Fruit fly (Drosophila melanogaster) whole organism, embryonic: Measurements from ENCODE around the gene CG3862.

Experiments
- ATbp ChIP-seq: fragments of 200-800 bp; sonication (Bioruptor generic); optimal IDR thresholded peaks from 2 replicates; lab custom pipeline; 2017; ENCODE audit warnings: missing biosample characterization, mild to moderate bottlenecking, missing genetic modification characterization, missing genetic modification reagents
- Asciz ChIP-seq: fragments of 200-800 bp; sonication (Bioruptor generic); optimal IDR thresholded peaks from 2 replicates; lab custom pipeline; 2017; ENCODE audit warnings: missing biosample characterization, mild to moderate bottlenecking, missing genetic modification characterization, missing genetic modification reagents
- Blimp-1 ChIP-seq: fragments of 200-800 bp; sonication (Bioruptor generic); optimal IDR thresholded peaks from 3 replicates; lab custom pipeline; 2018; ENCODE audit warnings: missing biosample characterization, missing genetic modification characterization, mild to moderate bottlenecking, moderate library complexity, missing genetic modification reagents
- CG12155 ChIP-seq: fragments of 200-800 bp; sonication (Bioruptor generic); optimal IDR thresholded peaks from 3 replicates; lab custom pipeline; 2016; ENCODE audit warnings: missing biosample characterization, missing genetic modification characterization
- CG16779 ChIP-seq: fragments of 200-800 bp; sonication (Bioruptor generic); IDR thresholded peaks from 2 replicates; pipeline ENCODE4 v1.3.6; 2022; ENCODE audit warnings: missing biosample characterization, missing genetic modification characterization
- CG2199 ChIP-seq: fragments of 200-800 bp; sonication (Bioruptor generic); IDR thresholded peaks from 3 replicates; pipeline ENCODE4 v1.3.6; 2022; ENCODE audit warnings: missing biosample characterization, missing genetic modification characterization
- CG30403 ChIP-seq: fragments of 200-800 bp; sonication (Bioruptor generic); optimal IDR thresholded peaks from 3 replicates; lab custom pipeline; 2016; ENCODE audit warnings: missing biosample characterization, missing genetic modification characterization
- CG32532 ChIP-seq: fragments of 200-800 bp; sonication (Bioruptor generic); IDR thresholded peaks from 2 replicates; pipeline ENCODE4 v1.3.6; 2022; ENCODE audit warnings: missing biosample characterization, missing genetic modification characterization
- CG4617 ChIP-seq: fragments of 200-800 bp; sonication (Bioruptor generic); optimal IDR thresholded peaks from 3 replicates; lab custom pipeline; 2016; ENCODE audit warnings: missing biosample characterization, missing genetic modification characterization, borderline replicate concordance
- CG5180 ChIP-seq: fragments of 200-800 bp; sonication (Bioruptor generic); optimal IDR thresholded peaks from 3 replicates; lab custom pipeline; 2017; ENCODE audit warnings: missing biosample characterization, missing genetic modification characterization, mild to moderate bottlenecking, moderate library complexity, missing genetic modification reagents
- CG5953 ChIP-seq: fragments of 200-800 bp; sonication (Bioruptor generic); IDR thresholded peaks from 2 replicates; pipeline ENCODE4 v1.3.6; 2022; ENCODE audit warnings: missing biosample characterization, missing genetic modification characterization
- CG8290 ChIP-seq, 3 experiments: fragments of 200-800 bp; sonication (Bioruptor generic); optimal IDR thresholded peaks; 2 replicates each; lab custom pipeline; 2016 to 2019; ENCODE audit warnings: missing biosample characterization in 3 of 3, missing genetic modification characterization in 3 of 3, mild to moderate bottlenecking in 2 of 3, moderate library complexity in 1 of 3
- CG8924 ChIP-seq: fragments of 200-800 bp; optimal IDR thresholded peaks from 3 replicates; lab custom pipeline; 2019; ENCODE audit warnings: missing biosample characterization, mild to moderate bottlenecking, missing genetic modification characterization, moderate library complexity
- CG9797 ChIP-seq: fragments of 200-800 bp; sonication (Bioruptor generic); optimal IDR thresholded peaks from 3 replicates; lab custom pipeline; 2018; ENCODE audit warnings: missing biosample characterization, mild to moderate bottlenecking, missing genetic modification characterization
- CTCF ChIP-seq: fragments of 200-800 bp; sonication (Bioruptor generic); optimal IDR thresholded peaks from 2 replicates; lab custom pipeline; 2017; ENCODE audit warnings: missing biosample characterization, mild to moderate bottlenecking, missing genetic modification characterization, moderate library complexity
- Camta ChIP-seq: fragments of 200-800 bp; sonication (Bioruptor generic); optimal IDR thresholded peaks from 2 replicates; lab custom pipeline; 2016; ENCODE audit warnings: missing biosample characterization, missing genetic modification characterization
- Dbx ChIP-seq: fragments of 200-800 bp; sonication (Bioruptor generic); IDR thresholded peaks from 3 replicates; pipeline ENCODE4 v1.3.6; 2022; ENCODE audit warnings: missing biosample characterization, missing genetic modification characterization
- Dip2 ChIP-seq: fragments of 200-800 bp; sonication (Bioruptor generic); IDR thresholded peaks from 2 replicates; pipeline ENCODE4 v1.3.6; 2022; ENCODE audit warnings: missing biosample characterization, missing genetic modification characterization
- Drgx ChIP-seq: fragments of 200-800 bp; sonication (Bioruptor generic); IDR thresholded peaks from 2 replicates; pipeline ENCODE4 v1.3.6; 2022; ENCODE audit warnings: missing biosample characterization, missing genetic modification characterization
- HHEX ChIP-seq: fragments of 200-800 bp; sonication (Bioruptor generic); optimal IDR thresholded peaks from 3 replicates; lab custom pipeline; 2017; ENCODE audit warnings: missing biosample characterization, mild to moderate bottlenecking, missing genetic modification characterization, missing genetic modification reagents
- HLHmδ ChIP-seq: fragments of 200-800 bp; sonication (Bioruptor generic); optimal IDR thresholded peaks from 2 replicates; lab custom pipeline; 2018; ENCODE audit warnings: missing biosample characterization, mild to moderate bottlenecking, missing genetic modification characterization, moderate library complexity
- Hand ChIP-seq: fragments of 200-800 bp; sonication (Bioruptor generic); optimal IDR thresholded peaks from 2 replicates; lab custom pipeline; 2017; ENCODE audit warnings: mild to moderate bottlenecking, missing biosample characterization, missing genetic modification reagents, missing genetic modification characterization
- Max ChIP-seq: fragments of 200-800 bp; sonication (Bioruptor generic); optimal IDR thresholded peaks from 2 replicates; lab custom pipeline; 2016; ENCODE audit warnings: missing biosample characterization, mild to moderate bottlenecking, missing genetic modification characterization
- Med ChIP-seq: fragments of 200-800 bp; sonication (Bioruptor generic); peaks from one replicate; lab custom pipeline; 2016; ENCODE audit warnings: missing biosample characterization, missing genetic modification characterization, mild to moderate bottlenecking, inconsistent platforms, moderate library complexity
- Ravus ChIP-seq: fragments of 200-800 bp; sonication (Bioruptor generic); IDR thresholded peaks from 2 replicates; pipeline ENCODE4 v1.3.6; 2022; ENCODE audit warnings: missing biosample characterization, missing genetic modification characterization
- TFAM ChIP-seq: fragments of 200-800 bp; sonication (Bioruptor generic); optimal IDR thresholded peaks from 2 replicates; lab custom pipeline; 2017; ENCODE audit warnings: missing biosample characterization, missing genetic modification characterization, inconsistent platforms
- abd-A ChIP-seq: fragments of 200-800 bp; sonication (Bioruptor generic); optimal IDR thresholded peaks from 3 replicates; lab custom pipeline; 2019; ENCODE audit warnings: missing biosample characterization, mild to moderate bottlenecking, missing genetic modification characterization, moderate library complexity
- cas ChIP-seq: fragments of 200-800 bp; sonication (Bioruptor generic); IDR thresholded peaks from 2 replicates; pipeline ENCODE4 v1.3.6; 2022; ENCODE audit warnings: missing biosample characterization, missing genetic modification characterization
- danr ChIP-seq: fragments of 200-800 bp; sonication (Bioruptor generic); IDR thresholded peaks from 2 replicates; pipeline ENCODE4 v1.3.6; 2022; ENCODE audit warnings: missing biosample characterization, missing genetic modification characterization
- dpn ChIP-seq, 2 experiments: fragments of 200-800 bp; sonication (Bioruptor generic); optimal IDR thresholded peaks; 3 replicates each; lab custom pipeline; 2016; ENCODE audit warnings: missing biosample characterization in 2 of 2, missing genetic modification characterization in 2 of 2
- fd64A ChIP-seq: fragments of 200-800 bp; sonication (Bioruptor generic); optimal IDR thresholded peaks from 3 replicates; lab custom pipeline; 2018; ENCODE audit warnings: missing biosample characterization, mild to moderate bottlenecking, missing genetic modification characterization
- grn ChIP-seq: fragments of 200-800 bp; sonication (Bioruptor generic); optimal IDR thresholded peaks from 3 replicates; lab custom pipeline; 2017; ENCODE audit warnings: missing biosample characterization, missing genetic modification characterization
- ham ChIP-seq: fragments of 200-800 bp; sonication (Bioruptor generic); IDR thresholded peaks from 2 replicates; pipeline ENCODE4 v1.3.6; 2022; ENCODE audit warnings: missing biosample characterization, missing genetic modification characterization
- hbn ChIP-seq: fragments of 200-800 bp; sonication (Bioruptor generic); IDR thresholded peaks from 2 replicates; pipeline ENCODE4 v1.3.6; 2022; ENCODE audit warnings: missing biosample characterization, missing genetic modification characterization; ENCODE audit not compliant: partially characterized antibody
- ind ChIP-seq: fragments of 200-800 bp; sonication (Bioruptor generic); optimal IDR thresholded peaks from 3 replicates; lab custom pipeline; 2016; ENCODE audit warnings: missing biosample characterization, missing genetic modification characterization
- insv ChIP-seq, 2 experiments: fragments of 200-800 bp; sonication (Bioruptor generic); optimal IDR thresholded peaks; 3 replicates each; lab custom pipeline; 2016 to 2018; ENCODE audit warnings: missing biosample characterization in 2 of 2, missing genetic modification characterization in 2 of 2
- ken ChIP-seq: fragments of 200-800 bp; sonication (Bioruptor generic); IDR thresholded peaks from 3 replicates; pipeline ENCODE4 v1.3.6; 2022; ENCODE audit warnings: missing biosample characterization, missing genetic modification characterization
- knrl ChIP-seq: fragments of 200-800 bp; sonication (Bioruptor generic); IDR thresholded peaks from 3 replicates; pipeline ENCODE4 v1.3.6; 2022; ENCODE audit warnings: missing biosample characterization, missing genetic modification characterization; ENCODE audit not compliant: partially characterized antibody
- luna ChIP-seq: fragments of 200-800 bp; sonication (Bioruptor generic); optimal IDR thresholded peaks from 2 replicates; lab custom pipeline; 2016; ENCODE audit warnings: missing biosample characterization, missing genetic modification characterization
- nau ChIP-seq: fragments of 200-800 bp; sonication (Bioruptor generic); optimal IDR thresholded peaks from 3 replicates; lab custom pipeline; 2017; ENCODE audit warnings: missing biosample characterization, mild to moderate bottlenecking, missing genetic modification characterization, missing genetic modification reagents
- p53 ChIP-seq: fragments of 200-800 bp; sonication (Bioruptor generic); optimal IDR thresholded peaks from 2 replicates; lab custom pipeline; 2016; ENCODE audit warnings: missing biosample characterization, missing genetic modification characterization
- pfk ChIP-seq: fragments of 200-800 bp; sonication (Bioruptor generic); optimal IDR thresholded peaks from 2 replicates; lab custom pipeline; 2018; ENCODE audit warnings: missing biosample characterization, mild to moderate bottlenecking, missing genetic modification characterization, moderate library complexity
- pnt ChIP-seq: fragments of 200-800 bp; sonication (Bioruptor generic); optimal IDR thresholded peaks from 3 replicates; lab custom pipeline; 2016; ENCODE audit warnings: missing biosample characterization, missing genetic modification characterization
- prd ChIP-seq, 3 experiments: fragments of >200 bp in 2 of 3; fragments of 200-800 bp in 1 of 3; sonication (Bioruptor generic) in 1 of 3; optimal IDR thresholded peaks in 2 of 3; IDR thresholded peaks in 1 of 3; 2 replicates in 2 of 3; 3 replicates in 1 of 3; pipeline versions ENCODE4 v1.3.6 to Lab custom; 2017 to 2022; ENCODE audit warnings: missing biosample characterization in 1 of 3, missing genetic modification characterization in 1 of 3
- repo ChIP-seq: fragments of 200-800 bp; sonication (Bioruptor generic); optimal IDR thresholded peaks from 2 replicates; lab custom pipeline; 2016; ENCODE audit warnings: missing biosample characterization, missing genetic modification characterization
- sug ChIP-seq: fragments of 200-800 bp; optimal IDR thresholded peaks from 2 replicates; lab custom pipeline; 2019; ENCODE audit warnings: missing biosample characterization, mild to moderate bottlenecking, missing genetic modification characterization, moderate library complexity
- tin ChIP-seq: fragments of 200-800 bp; sonication (Bioruptor generic); optimal IDR thresholded peaks from 3 replicates; lab custom pipeline; 2016; ENCODE audit warnings: missing biosample characterization, missing genetic modification characterization
- unc-4 ChIP-seq: fragments of 200-800 bp; sonication (Bioruptor generic); IDR thresholded peaks from 2 replicates; pipeline ENCODE4 v1.3.6; 2022; ENCODE audit warnings: missing biosample characterization, missing genetic modification characterization; ENCODE audit not compliant: partially characterized antibody
- vvl ChIP-seq: fragments of 200-800 bp; sonication (Bioruptor generic); IDR thresholded peaks from 2 replicates; pipeline ENCODE4 v1.3.6; 2022; ENCODE audit warnings: missing biosample characterization, missing genetic modification characterization

Gene CG3862

dm6 chr2L:850727-851257 is 25.1 kb upstream of the CG3862 start, which contains the start of gene drongo (continued):
- peak; percentile 99 for TF ChIP-seq pfk (GFP tag; lab: Kevin White, UChicago)
- TF ChIP-seq CG5180 (GFP tag; lab: Kevin White, UChicago) = peak; percentile 28
- TF ChIP-seq dpn (GFP tag; optimal IDR thresholded peaks at IDR 0.05; lab: Kevin White, UChicago) = peak in 1 of 2 experiments; percentile 44
- peak; percentile 90 for TF ChIP-seq Med (GFP tag; lab: Kevin White, UChicago)
- TF ChIP-seq Max = no peak
- peak; percentile 4 for TF ChIP-seq CG4617 (GFP tag; lab: Kevin White, UChicago)
- TF ChIP-seq repo = no peak
- no peak for TF ChIP-seq ind (GFP tag; lab: Kevin White, UChicago)
- TF ChIP-seq CTCF (GFP tag; lab: Kevin White, UChicago) = peak; percentile 45
- TF ChIP-seq danr (GFP tag; lab: Robert Waterston, UW) = no peak
- no peak for TF ChIP-seq tin (GFP tag; lab: Kevin White, UChicago)
- TF ChIP-seq TFAM (GFP tag; lab: Kevin White, UChicago) = no peak
- TF ChIP-seq CG30403 (GFP tag; lab: Kevin White, UChicago) = peak; percentile 16
- TF ChIP-seq grn (GFP tag; lab: Kevin White, UChicago) = no peak
- TF ChIP-seq HLHmδ (GFP tag; lab: Kevin White, UChicago) = peak; percentile 90
- TF ChIP-seq knrl (GFP tag; lab: Robert Waterston, UW) = peak; percentile 32; the same call in 1 of the 3 replicates
- TF ChIP-seq Asciz = peak; percentile 1
- TF ChIP-seq Drgx (GFP tag; lab: Robert Waterston, UW) = 0 out of 2 replicates have a peak, but pooled peaks have one; percentile 23
- TF ChIP-seq CG8924 = peak; percentile 37
- peak; percentile 57 for TF ChIP-seq sug (tag; lab: Kevin White, UChicago)
- no peak for TF ChIP-seq cas (GFP tag; lab: Robert Waterston, UW)
- TF ChIP-seq ken (GFP tag; lab: Robert Waterston, UW) = peak; percentile 59; the same call in 1 of the 3 replicates
- TF ChIP-seq p53 (GFP tag; lab: Kevin White, UChicago) = peak; percentile 50
- TF ChIP-seq CG16779 (GFP tag; lab: Robert Waterston, UW) = peak; percentile 47; the same call in 1 of the 2 replicates
- no peak for TF ChIP-seq pnt (GFP tag; lab: Kevin White, UChicago)
- TF ChIP-seq Blimp-1 (GFP tag; lab: Kevin White, UChicago) = no peak
- no peak for TF ChIP-seq Ravus (GFP tag; lab: Robert Waterston, UW)
- TF ChIP-seq CG2199 (GFP tag; lab: Robert Waterston, UW) = peak; percentile 73; the same call in 1 of the 3 replicates
- TF ChIP-seq CG8290 (GFP tag; optimal IDR thresholded peaks at IDR 0.05; lab: Kevin White, UChicago) = peak; percentile 38
- TF ChIP-seq CG8290 (tag; optimal IDR thresholded peaks at IDR 0.05; lab: Kevin White, UChicago) = peak; percentile 47 to 85
- TF ChIP-seq HHEX (GFP tag; lab: Kevin White, UChicago) = peak; percentile 54
- TF ChIP-seq unc-4 (GFP tag; lab: Robert Waterston, UW) = peak; percentile 49
- TF ChIP-seq CG12155 (GFP tag; lab: Kevin White, UChicago) = peak; percentile 60
- peak; percentile 97 for TF ChIP-seq CG9797 (GFP tag; lab: Kevin White, UChicago)
- TF ChIP-seq Camta (GFP tag; lab: Kevin White, UChicago) = no peak
- TF ChIP-seq hbn (GFP tag; lab: Robert Waterston, UW) = peak; percentile 25; the same call in 1 of the 2 replicates
- TF ChIP-seq vvl (GFP tag; lab: Robert Waterston, UW) = peak; percentile 59; the same call in 1 of the 2 replicates
- TF ChIP-seq ATbp = peak; percentile 34
- TF ChIP-seq prd (optimal IDR thresholded peaks at IDR 0.05; lab: Kevin White, UChicago) = no peak
- TF ChIP-seq prd (GFP tag; IDR thresholded peaks at IDR 0.05; lab: Robert Waterston, UW) = 0 out of 3 replicates have a peak, but pooled peaks have one; percentile 15
- TF ChIP-seq abd-A = peak; percentile 50
- TF ChIP-seq ham (GFP tag; lab: Robert Waterston, UW) = no peak
- no peak for TF ChIP-seq luna
- TF ChIP-seq insv (GFP tag; optimal IDR thresholded peaks at IDR 0.05; lab: Kevin White, UChicago) = peak in 1 of 2 experiments; percentile 54
- peak; percentile 61 for TF ChIP-seq Hand (GFP tag; lab: Kevin White, UChicago)
- peak; percentile 17 for TF ChIP-seq nau (GFP tag; lab: Kevin White, UChicago)
- TF ChIP-seq fd64A (GFP tag; lab: Kevin White, UChicago) = peak; percentile 45
- TF ChIP-seq Dip2 (GFP tag; lab: Robert Waterston, UW) = no peak
- TF ChIP-seq Dbx (GFP tag; lab: Robert Waterston, UW) = peak; percentile 48; the same call in 2 of the 3 replicates
- TF ChIP-seq CG5953 (GFP tag; lab: Robert Waterston, UW) = peak; percentile 47; the same call in 1 of the 2 replicates
- TF ChIP-seq CG32532 = no peak
